Worm (Caenorhabditis elegans) whole organism, L4 larva: ENCODE results near the gene mecr-1.

ENCODE experiments used
- R02D3.7 ChIP-seq: fragments of 150-350 bp; sonication (generic microtip); optimal IDR thresholded peaks from 3 replicates; lab custom pipeline; 2014; ENCODE audit warnings: missing biosample characterization, missing genetic modification characterization
- ama-1 ChIP-seq: fragments of 150-350 bp; optimal IDR thresholded peaks from 2 replicates; lab custom pipeline; 2014; ENCODE audit warnings: inconsistent platforms, mixed read lengths
- arid-1 ChIP-seq: fragments of 200-800 bp; sonication (Bioruptor generic); conservative IDR thresholded peaks from 2 replicates; pipeline ENCODE4 v1.3.6; 2022; ENCODE audit warnings: missing genetic modification reagents, missing genetic modification characterization, missing compliant biosample characterization
- ceh-32 ChIP-seq: sonication (generic microtip); optimal IDR thresholded peaks from 2 replicates; lab custom pipeline; 2016; ENCODE audit warnings: mild to moderate bottlenecking, missing genetic modification characterization, missing compliant biosample characterization; ENCODE audit not compliant: poor library complexity
- ces-1 ChIP-seq: fragments of 150-350 bp; sonication (generic microtip); optimal IDR thresholded peaks from 4 replicates; lab custom pipeline; 2014; ENCODE audit warnings: missing biosample characterization, missing genetic modification reagents, missing genetic modification characterization
- ctbp-1 ChIP-seq: fragments of 200-800 bp; sonication (Bioruptor generic); IDR thresholded peaks from 2 replicates; pipeline ENCODE4 v1.3.6; 2022; ENCODE audit warnings: missing genetic modification reagents, missing genetic modification characterization, missing compliant biosample characterization
- dmd-9 ChIP-seq: fragments of 200-800 bp; sonication (Bioruptor generic); IDR thresholded peaks from 2 replicates; pipeline ENCODE4 v1.3.6; 2022; ENCODE audit warnings: missing genetic modification reagents, missing genetic modification characterization, missing compliant biosample characterization
- fos-1 ChIP-seq: fragments of 150-350 bp; optimal IDR thresholded peaks from 2 replicates; lab custom pipeline; 2014; ENCODE audit warnings: missing biosample characterization, missing genetic modification characterization
- hlh-30 ChIP-seq: sonication (generic microtip); optimal IDR thresholded peaks from 2 replicates; lab custom pipeline; 2017; ENCODE audit warnings: antibody characterized with exemption, mild to moderate bottlenecking, missing genetic modification characterization, missing compliant biosample characterization; ENCODE audit not compliant: insufficient read depth
- lin-13 ChIP-seq: fragments of 150-350 bp; optimal IDR thresholded peaks from 2 replicates; lab custom pipeline; 2014; ENCODE audit warnings: missing biosample characterization, missing genetic modification reagents, missing genetic modification characterization
- mdl-1 ChIP-seq, 2 experiments: fragments of 150-350 bp in 1 of 2; sonication (generic microtip) in 1 of 2; optimal IDR thresholded peaks; 2 replicates each; lab custom pipeline; 2014 to 2017; ENCODE audit warnings: missing biosample characterization in 2 of 2, missing genetic modification characterization in 2 of 2
- pqm-1 ChIP-seq: sonication (generic microtip); optimal IDR thresholded peaks from 2 replicates; lab custom pipeline; 2017; ENCODE audit warnings: missing biosample characterization, missing genetic modification characterization
- skn-1 ChIP-seq: fragments of 150-350 bp; optimal IDR thresholded peaks from 2 replicates; lab custom pipeline; 2014; ENCODE audit warnings: missing biosample characterization, missing genetic modification characterization
- snpc-4 ChIP-seq: fragments of 150-350 bp; optimal IDR thresholded peaks from 2 replicates; lab custom pipeline; 2014; ENCODE audit warnings: missing biosample characterization, missing genetic modification characterization

ce11 chrII:13156071-13156470, 31.0 kb downstream of the mecr-1 start:
- TF ChIP-seq pqm-1 (tag; lab: Kevin White, UChicago) (no peak), snpc-4 (tag; lab: Kevin White, UChicago) (no peak), ama-1 (lab: Kevin White, UChicago) (no peak), dmd-9 (GFP tag; lab: Robert Waterston, UW) (no peak), ceh-32 (tag; lab: Kevin White, UChicago) (no peak), arid-1 (GFP tag; lab: Robert Waterston, UW) (no peak), hlh-30 (no peak), ces-1 (GFP tag; lab: Kevin White, UChicago) (no peak), lin-13 (GFP tag; lab: Kevin White, UChicago) (no peak), mdl-1 (tag; optimal IDR thresholded peaks at IDR 0.05; lab: Kevin White, UChicago) (no peak), ctbp-1 (GFP tag; lab: Robert Waterston, UW) (no peak), fos-1 (no peak), skn-1 (no peak), R02D3.7 (tag; lab: Kevin White, UChicago) (no peak)
